Worm (Caenorhabditis elegans) whole organism, midembryonic: ENCODE data around the gene C23H4.8.

Experiments
- T22C8.4 ChIP-seq: fragments of 200-800 bp; sonication (Bioruptor generic); IDR thresholded peaks from 2 replicates; pipeline ENCODE4 v1.3.6; 2022; ENCODE audit warnings: missing genetic modification characterization, missing compliant biosample characterization
- cog-1 ChIP-seq: sonication (generic microtip); optimal IDR thresholded peaks from 2 replicates; lab custom pipeline; 2016; ENCODE audit warnings: missing genetic modification characterization, missing compliant biosample characterization
- klf-2 ChIP-seq: fragments of 200-800 bp; sonication (Bioruptor generic); conservative IDR thresholded peaks from 2 replicates; pipeline ENCODE4 v1.3.6; 2022; ENCODE audit warnings: missing genetic modification reagents, missing genetic modification characterization, missing compliant biosample characterization
- med-1 ChIP-seq: sonication (generic microtip); optimal IDR thresholded peaks from 2 replicates; lab custom pipeline; 2017; ENCODE audit warnings: missing genetic modification characterization, mild to moderate bottlenecking, missing compliant biosample characterization, antibody characterized with exemption, missing genetic modification reagents; ENCODE audit not compliant: insufficient read depth
- ref-1 ChIP-seq: fragments of 200-800 bp; sonication (Bioruptor generic); conservative IDR thresholded peaks from 2 replicates; pipeline ENCODE4 v1.3.6; 2022; ENCODE audit warnings: missing genetic modification reagents, missing genetic modification characterization, missing compliant biosample characterization
- ztf-23 ChIP-seq: fragments of 200-800 bp; sonication (Bioruptor generic); IDR thresholded peaks from 2 replicates; pipeline ENCODE4 v1.3.6; 2022; ENCODE audit warnings: missing genetic modification reagents, missing genetic modification characterization, missing compliant biosample characterization

DNA sequence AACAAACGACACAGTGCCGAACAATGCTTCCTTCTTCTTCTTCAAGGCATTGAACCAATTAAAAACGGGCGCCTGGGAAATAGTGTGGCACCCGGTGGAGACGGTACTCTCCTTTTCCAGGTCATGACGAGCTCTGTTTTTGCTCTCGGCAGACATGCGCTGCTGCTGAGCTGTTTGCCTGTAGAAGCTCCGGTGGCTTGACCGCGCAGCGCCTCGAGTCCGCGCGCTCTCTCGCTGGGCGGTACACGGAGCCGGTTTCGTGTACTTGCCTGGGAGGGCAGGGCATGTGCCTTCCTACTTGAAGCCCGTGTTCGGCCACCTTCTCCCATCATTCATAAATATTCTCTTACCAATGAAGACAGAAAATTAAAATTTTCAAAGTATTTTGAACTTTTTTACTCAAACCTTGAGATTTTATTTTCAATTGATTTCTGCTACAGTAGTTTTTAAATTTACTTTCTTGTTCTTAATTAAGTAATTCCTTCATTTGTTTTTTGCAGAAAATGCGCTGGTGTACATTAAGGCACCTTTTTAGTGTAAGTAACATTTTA is 43.4 kb downstream of the C23H4.8 start, which contains the start of gene E01G6.1:
- TF ChIP-seq ztf-23 (GFP tag; lab: Robert Waterston, UW) = no peak
- no peak for TF ChIP-seq klf-2 (GFP tag; lab: Robert Waterston, UW)
- TF ChIP-seq T22C8.4 (GFP tag; lab: Robert Waterston, UW) = no peak
- no peak for TF ChIP-seq med-1 (GFP tag; lab: Kevin White, UChicago)
- TF ChIP-seq cog-1 (tag; lab: Kevin White, UChicago) = no peak
- TF ChIP-seq ref-1 = no peak
